Worm (Caenorhabditis elegans): ENCODE data around the gene fbxb-63.

DNA sequence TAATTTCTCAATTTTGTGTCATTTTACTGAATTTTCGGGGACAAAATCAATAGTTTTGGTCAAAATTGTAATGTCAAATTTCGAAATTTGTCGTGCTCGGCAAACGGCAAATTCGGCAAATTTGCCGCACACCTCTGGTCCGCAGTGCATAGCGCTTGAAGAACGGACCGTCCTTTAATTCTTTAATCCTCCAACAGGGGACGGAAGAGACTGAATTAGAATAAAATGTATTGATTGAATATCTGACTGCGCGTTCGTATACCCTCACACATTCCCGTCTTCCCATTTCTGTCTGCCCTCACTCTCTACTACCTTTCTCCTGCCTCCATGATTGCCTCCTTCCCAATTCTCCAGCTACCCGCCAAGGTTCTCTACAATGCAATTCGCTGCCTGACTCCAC, 4.3 kb downstream of the fbxb-63 start, which contains the start of gene F55C9.14:
- TF ChIP-seq sea-2 (GFP tag; IDR thresholded peaks at IDR 0.05) (no peak), C06A6.2 (GFP tag; conservative IDR thresholded peaks at IDR 0.05) (no peak), cebp-2 (GFP tag; IDR thresholded peaks at IDR 0.05) (no peak), unc-62 (GFP tag; optimal IDR thresholded peaks at IDR 0.05) (no peak), dpl-1 (GFP tag; optimal IDR thresholded peaks at IDR 0.05) (no peak), D2030.7 (GFP tag; IDR thresholded peaks at IDR 0.05) (no peak), egl-44 (GFP tag; IDR thresholded peaks at IDR 0.05) (no peak), K11D2.4 (GFP tag; IDR thresholded peaks at IDR 0.05) (no peak), snpc-4 (GFP tag; optimal IDR thresholded peaks at IDR 0.05) (no peak), snpc-4 (tag; optimal IDR thresholded peaks at IDR 0.05) (no peak), lir-1 (GFP tag; conservative IDR thresholded peaks at IDR 0.05) (no peak), him-1 (tag; optimal IDR thresholded peaks at IDR 0.05) (no peak), aptf-2 (GFP tag; conservative IDR thresholded peaks at IDR 0.05) (no peak)

Data from whole organism, young adult.